Fruit fly (Drosophila melanogaster) whole organism, wandering third instar larva: ENCODE data around the gene Nplp4.

ENCODE experiments used
- Hnf4 ChIP-seq: fragments of 200-800 bp; sonication (Bioruptor generic); optimal IDR thresholded peaks from 2 replicates; lab custom pipeline; 2016; ENCODE audit warnings: missing biosample characterization, mild to moderate bottlenecking, missing genetic modification characterization
- Hr78 ChIP-seq: fragments of >200 bp; optimal IDR thresholded peaks from 2 replicates; lab custom pipeline; 2017; ENCODE audit warnings: missing biosample characterization, missing genetic modification characterization
- br ChIP-seq: fragments of 200-800 bp; sonication (Bioruptor generic); optimal IDR thresholded peaks from 2 replicates; lab custom pipeline; 2016; ENCODE audit warnings: missing biosample characterization, missing genetic modification characterization
- dl ChIP-seq, 2 experiments: fragments of 175-275, 200-275 bp in 1 of 2; fragments of 200-275 bp in 1 of 2; sonication (Bioruptor generic); optimal IDR thresholded peaks; lab custom pipeline; 2018; ENCODE audit warnings: mild to moderate bottlenecking in 2 of 2, missing biosample characterization in 2 of 2, missing genetic modification characterization in 2 of 2, moderate library complexity in 2 of 2; ENCODE audit not compliant: partially characterized antibody in 2 of 2, insufficient read depth in 1 of 2
- ey ChIP-seq: fragments of 200-800 bp; sonication (Bioruptor generic); optimal IDR thresholded peaks from 2 replicates; lab custom pipeline; 2016; ENCODE audit warnings: missing biosample characterization, missing genetic modification characterization
- fru ChIP-seq: fragments of 200-800 bp; sonication (Bioruptor generic); optimal IDR thresholded peaks from 3 replicates; lab custom pipeline; 2016; ENCODE audit warnings: missing biosample characterization, mild to moderate bottlenecking, missing genetic modification characterization
- lola ChIP-seq: fragments of >200 bp; optimal IDR thresholded peaks from 2 replicates; lab custom pipeline; 2017; ENCODE audit warnings: missing biosample characterization, missing genetic modification characterization
- pan ChIP-seq: fragments of >200 bp; optimal IDR thresholded peaks from 2 replicates; lab custom pipeline; 2017
- rgr ChIP-seq: fragments of 200-800 bp; sonication (Bioruptor generic); optimal IDR thresholded peaks from 3 replicates; lab custom pipeline; 2016; ENCODE audit warnings: missing biosample characterization, mild to moderate bottlenecking, missing genetic modification characterization
- sv ChIP-seq: fragments of 200-800 bp; sonication (Bioruptor generic); optimal IDR thresholded peaks from 3 replicates; lab custom pipeline; 2016; ENCODE audit warnings: missing biosample characterization, missing genetic modification characterization

dm6 chr2L:2054289-2054688 lies 46.1 kb downstream of the Nplp4 start, which contains the start of gene Or22c:
- TF ChIP-seq dl (GFP tag; optimal IDR thresholded peaks at IDR 0.05; lab: Kevin White, UChicago; ENCODE audit: insufficient read depth in 1 of 2, partially characterized antibody in 2 of 2) (no peak), pan (no peak), sv (GFP tag; lab: Kevin White, UChicago) (no peak), br (GFP tag; lab: Kevin White, UChicago) (no peak), rgr (GFP tag; lab: Kevin White, UChicago) (no peak), Hr78 (GFP tag; lab: Kevin White, UChicago) (no peak), fru (GFP tag; lab: Kevin White, UChicago) (no peak), ey (no peak), Hnf4 (no peak), lola (GFP tag; lab: Kevin White, UChicago) (no peak)
